Fruit fly (Drosophila melanogaster): ENCODE data around the gene CG34404.

CG34404 gene

DNA sequence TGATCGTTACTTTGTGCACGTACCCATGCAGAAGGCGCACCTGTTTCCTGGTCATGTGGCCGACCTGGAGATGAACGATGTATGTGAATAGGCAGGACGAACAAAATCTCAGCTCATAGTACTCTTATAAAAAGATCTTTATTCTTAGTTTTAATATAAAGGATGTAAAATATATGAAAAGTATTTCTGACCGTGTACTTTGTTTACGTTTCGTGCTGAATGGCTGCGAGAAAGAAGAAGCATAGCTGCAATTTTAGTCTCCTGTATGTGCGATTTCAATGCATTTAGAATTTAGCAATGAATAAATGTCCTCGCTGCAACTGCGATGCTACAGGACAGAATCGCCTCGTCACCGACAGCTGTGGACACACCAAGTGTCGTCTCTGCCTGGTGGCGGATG lies 19.6 kb downstream of the CG34404 start, which contains the start of the genes CG42726 and CG42727 (continued):
- TF ChIP-seq az2 (GFP tag; optimal IDR thresholded peaks at IDR 0.05), result peak; percentile 2
- TF ChIP-seq Fer1 (GFP tag; optimal IDR thresholded peaks at IDR 0.05), result peak; percentile 50
- peak; percentile 54 for TF ChIP-seq nerfin-1 (tag; optimal IDR thresholded peaks at IDR 0.05)
- no peak for TF ChIP-seq CG4328 (GFP tag; optimal IDR thresholded peaks at IDR 0.05)
- TF ChIP-seq crp (GFP tag; optimal IDR thresholded peaks at IDR 0.05), result peak in 1 of 2 experiments; percentile 62
- TF ChIP-seq bsh (GFP tag; optimal IDR thresholded peaks at IDR 0.05), result peak in 1 of 2 experiments; percentile 32
- TF ChIP-seq Drgx (GFP tag; IDR thresholded peaks at IDR 0.05), result peak; percentile 62; the same call in 1 of the 2 replicates
- TF ChIP-seq lmd (GFP tag; IDR thresholded peaks at IDR 0.05), result peak; percentile 40
- no peak for TF ChIP-seq insv (GFP tag; optimal IDR thresholded peaks at IDR 0.05)
- peak; percentile 37 for TF ChIP-seq Xbp1 (GFP tag; optimal IDR thresholded peaks at IDR 0.05)
- TF ChIP-seq ara (GFP tag; IDR thresholded peaks at IDR 0.05), result no peak
- TF ChIP-seq trem (tag; optimal IDR thresholded peaks at IDR 0.05), result peak; percentile 24
- no peak for TF ChIP-seq fru (optimal IDR thresholded peaks at IDR 0.05)
- TF ChIP-seq CG2116 (GFP tag; optimal IDR thresholded peaks at IDR 0.05), result peak; percentile 13
- TF ChIP-seq zfh2 (GFP tag; optimal IDR thresholded peaks at IDR 0.05), result peak; percentile 26
- TF ChIP-seq esg (GFP tag; conservative IDR thresholded peaks at IDR 0.05), result 0 out of 2 replicates have a peak, but pooled peaks have one; percentile 19
- peak; percentile 53 for TF ChIP-seq CG9932 (GFP tag; IDR thresholded peaks at IDR 0.05)
- no peak for TF ChIP-seq CG17568 (GFP tag; optimal IDR thresholded peaks at IDR 0.05)
- peak; percentile 2 for TF ChIP-seq CG7556 (GFP tag; optimal IDR thresholded peaks at IDR 0.05)
- no peak for TF ChIP-seq Elba2 (GFP tag; optimal IDR thresholded peaks at IDR 0.05)
- TF ChIP-seq HLH54F (GFP tag; optimal IDR thresholded peaks at IDR 0.05), result peak; percentile 13
- peak; percentile 41; the same call in 1 of the 2 replicates for TF ChIP-seq Dref (GFP tag; IDR thresholded peaks at IDR 0.05)
- TF ChIP-seq Hsf (GFP tag; optimal IDR thresholded peaks at IDR 0.05), result peak; percentile 55
- TF ChIP-seq Med (GFP tag), result peak; percentile 89
- peak; percentile 33 for TF ChIP-seq mam (GFP tag; optimal IDR thresholded peaks at IDR 0.05)
- no peak for TF ChIP-seq pan (optimal IDR thresholded peaks at IDR 0.05)
- peak in 1 of 2 experiments; percentile 48 for TF ChIP-seq pan (GFP tag; optimal IDR thresholded peaks at IDR 0.05 in 1 of 2, IDR thresholded peaks at IDR 0.05 in 1 of 2)
- TF ChIP-seq CG18262 (tag; optimal IDR thresholded peaks at IDR 0.05), result peak; percentile 14
- peak; percentile 50; the same call in 1 of the 2 replicates for TF ChIP-seq Rfx (GFP tag; IDR thresholded peaks at IDR 0.05)
- 0 out of 2 replicates have a peak, but pooled peaks have one; percentile 24 for TF ChIP-seq Rx (GFP tag; IDR thresholded peaks at IDR 0.05)
- peak; percentile 30 for TF ChIP-seq sisA (GFP tag; IDR thresholded peaks at IDR 0.05)
- peak; percentile 1 for TF ChIP-seq CG1647 (GFP tag; optimal IDR thresholded peaks at IDR 0.05)
- TF ChIP-seq grau (tag; optimal IDR thresholded peaks at IDR 0.05), result peak; percentile 39
- TF ChIP-seq sima (GFP tag; optimal IDR thresholded peaks at IDR 0.05), result no peak
- no peak for TF ChIP-seq Side (GFP tag; optimal IDR thresholded peaks at IDR 0.05)
- peak; percentile 20 for TF ChIP-seq lbe (GFP tag; optimal IDR thresholded peaks at IDR 0.05)
- no peak for TF ChIP-seq jing (GFP tag; optimal IDR thresholded peaks at IDR 0.05)
- TF ChIP-seq Meics (GFP tag; optimal IDR thresholded peaks at IDR 0.05), result peak; percentile 11
- peak; percentile 61 for TF ChIP-seq CG4617 (GFP tag; optimal IDR thresholded peaks at IDR 0.05; ENCODE audit: borderline replicate concordance)
- TF ChIP-seq CG1832 (GFP tag; optimal IDR thresholded peaks at IDR 0.05), result no peak
- peak; percentile 8 for TF ChIP-seq CG1233 (GFP tag; optimal IDR thresholded peaks at IDR 0.05)
- peak; percentile 41; the same call in 1 of the 2 replicates for TF ChIP-seq ranshi (GFP tag; IDR thresholded peaks at IDR 0.05)
- TF ChIP-seq seq (GFP tag; IDR thresholded peaks at IDR 0.05), result no peak
- peak; percentile 9 for TF ChIP-seq dmrt11E (tag; optimal IDR thresholded peaks at IDR 0.05)
- TF ChIP-seq Hmx (GFP tag; optimal IDR thresholded peaks at IDR 0.05), result no peak
- TF ChIP-seq CG4424 (GFP tag; optimal IDR thresholded peaks at IDR 0.05), result peak; percentile 26
- TF ChIP-seq h (optimal IDR thresholded peaks at IDR 0.05), result no peak
- peak in 1 of 2 experiments; percentile 31 for TF ChIP-seq Pdp1 (GFP tag; optimal IDR thresholded peaks at IDR 0.05)
- TF ChIP-seq CG13775 (GFP tag; optimal IDR thresholded peaks at IDR 0.05), result peak; percentile 14
- peak; percentile 7 for TF ChIP-seq gcm (GFP tag; optimal IDR thresholded peaks at IDR 0.05)
- peak; percentile 16 for TF ChIP-seq vfl (GFP tag; optimal IDR thresholded peaks at IDR 0.05)
